Worm (Caenorhabditis elegans): ENCODE results near the gene fbxa-77.

fbxa-77 gene

ce11 chrIII:1249111-1249583 lies at the start of gene fbxa-77, which contains the start of gene fbxa-76:
TSS of gene fbxa-77 (plus strand) at chrIII:1249475.
TSS of gene fbxa-76 (minus strand) at chrIII:1249161.
- TF ChIP-seq egl-27 (tag; optimal IDR thresholded peaks at IDR 0.05) = no peak
- no peak for TF ChIP-seq lsy-12 (tag; optimal IDR thresholded peaks at IDR 0.05)
- no peak for TF ChIP-seq ceh-16 (tag; optimal IDR thresholded peaks at IDR 0.05)
- TF ChIP-seq snpc-4 (tag; optimal IDR thresholded peaks at IDR 0.05) = no peak
- no peak for TF ChIP-seq nhr-28 (tag; optimal IDR thresholded peaks at IDR 0.05)
- no peak for TF ChIP-seq nhr-77 (tag; optimal IDR thresholded peaks at IDR 0.05)
- TF ChIP-seq pqm-1 (tag; optimal IDR thresholded peaks at IDR 0.05) = peak; percentile 54
- TF ChIP-seq ceh-9 (tag; optimal IDR thresholded peaks at IDR 0.05) = no peak
- peak; percentile 62 for TF ChIP-seq hmg-11 (tag; optimal IDR thresholded peaks at IDR 0.05)
- TF ChIP-seq sea-2 (GFP tag; optimal IDR thresholded peaks at IDR 0.05) = no peak
- no peak for TF ChIP-seq daf-12 (tag; optimal IDR thresholded peaks at IDR 0.05)
- TF ChIP-seq nhr-11 (tag; optimal IDR thresholded peaks at IDR 0.05) = no peak
- no peak for TF ChIP-seq nhr-23 (tag; optimal IDR thresholded peaks at IDR 0.05)
- no peak for TF ChIP-seq egl-5 (tag; optimal IDR thresholded peaks at IDR 0.05)
- TF ChIP-seq lin-39 (tag; optimal IDR thresholded peaks at IDR 0.05) = peak; percentile 3
- no peak for TF ChIP-seq nhr-43 (tag; optimal IDR thresholded peaks at IDR 0.05; ENCODE audit: poor library complexity, severe bottlenecking)
- TF ChIP-seq mdl-1 (tag; optimal IDR thresholded peaks at IDR 0.05) = no peak
- no peak for TF ChIP-seq nhr-12 (tag; optimal IDR thresholded peaks at IDR 0.05)
- no peak for TF ChIP-seq nhr-67 (tag; optimal IDR thresholded peaks at IDR 0.05)
- TF ChIP-seq nhr-25 (tag; optimal IDR thresholded peaks at IDR 0.05) = no peak
- TF ChIP-seq R02D3.7 (tag; optimal IDR thresholded peaks at IDR 0.05) = no peak
- peak; percentile 48 for TF ChIP-seq nfya-1 (tag; optimal IDR thresholded peaks at IDR 0.05; ENCODE audit: insufficient read depth)
- no peak for TF ChIP-seq unc-62 (GFP tag; optimal IDR thresholded peaks at IDR 0.05)
- TF ChIP-seq pha-4 (tag; optimal IDR thresholded peaks at IDR 0.05) = peak; percentile 85
- TF ChIP-seq elt-2 (tag; optimal IDR thresholded peaks at IDR 0.05) = peak; percentile 78
- no peak for TF ChIP-seq elt-3 (tag; optimal IDR thresholded peaks at IDR 0.05)
- no peak for TF ChIP-seq ceh-28 (tag; optimal IDR thresholded peaks at IDR 0.05)
- no peak for TF ChIP-seq ceh-82 (tag; optimal IDR thresholded peaks at IDR 0.05)
- TF ChIP-seq lin-15B (tag; optimal IDR thresholded peaks at IDR 0.05) = peak; percentile 25
- TF ChIP-seq skn-1 (tag; optimal IDR thresholded peaks at IDR 0.05) = peak; percentile 37
- TF ChIP-seq aly-2 (tag; optimal IDR thresholded peaks at IDR 0.05) = no peak

ce11 chrIII:1201958-1202596 lies 47.2 kb upstream of the fbxa-77 start, which contains the start of the genes mrpl-45 and Y119D3B.12:
TSS of gene mrpl-45 (minus strand) at chrIII:1202008.
TSS of gene Y119D3B.12 (plus strand) at chrIII:1202546.
- TF ChIP-seq eor-1 (tag; optimal IDR thresholded peaks at IDR 0.05) (no peak), nhr-43 (tag; optimal IDR thresholded peaks at IDR 0.05; ENCODE audit: poor library complexity, severe bottlenecking) (peak; percentile 42), nhr-237 (tag; optimal IDR thresholded peaks at IDR 0.05) (no peak), hmg-11 (tag; optimal IDR thresholded peaks at IDR 0.05) (peak; percentile 61), egl-27 (tag; optimal IDR thresholded peaks at IDR 0.05) (no peak), unc-62 (GFP tag; optimal IDR thresholded peaks at IDR 0.05) (no peak), pha-4 (tag; optimal IDR thresholded peaks at IDR 0.05) (peak; percentile 91), jun-1 (tag; optimal IDR thresholded peaks at IDR 0.05) (peak; percentile 29), unc-39 (tag; optimal IDR thresholded peaks at IDR 0.05) (no peak), fos-1 (tag; optimal IDR thresholded peaks at IDR 0.05) (no peak), nhr-77 (tag; optimal IDR thresholded peaks at IDR 0.05) (peak; percentile 23), snpc-4 (tag; optimal IDR thresholded peaks at IDR 0.05) (peak; percentile 74), nfya-1 (tag; optimal IDR thresholded peaks at IDR 0.05; ENCODE audit: insufficient read depth) (peak; percentile 85), lin-15B (tag; optimal IDR thresholded peaks at IDR 0.05) (peak; percentile 95), ama-1 (optimal IDR thresholded peaks at IDR 0.05) (peak; percentile 54), fkh-10 (GFP tag; optimal IDR thresholded peaks at IDR 0.05) (peak; percentile 64), ceh-16 (tag; optimal IDR thresholded peaks at IDR 0.05) (no peak), mdl-1 (tag; optimal IDR thresholded peaks at IDR 0.05) (no peak), nhr-25 (tag; optimal IDR thresholded peaks at IDR 0.05) (peak; percentile 53), ceh-82 (tag; optimal IDR thresholded peaks at IDR 0.05) (peak; percentile 2), egl-5 (tag; optimal IDR thresholded peaks at IDR 0.05) (peak; percentile 97), sea-2 (GFP tag; optimal IDR thresholded peaks at IDR 0.05) (no peak), lsy-12 (tag; optimal IDR thresholded peaks at IDR 0.05) (no peak), zag-1 (tag; optimal IDR thresholded peaks at IDR 0.05) (no peak), nhr-11 (tag; optimal IDR thresholded peaks at IDR 0.05) (no peak), daf-12 (tag; optimal IDR thresholded peaks at IDR 0.05) (no peak), ZK546.5 (tag; optimal IDR thresholded peaks at IDR 0.05) (no peak), R02D3.7 (tag; optimal IDR thresholded peaks at IDR 0.05) (peak; percentile 70), nhr-28 (tag; optimal IDR thresholded peaks at IDR 0.05) (no peak), ceh-28 (tag; optimal IDR thresholded peaks at IDR 0.05) (peak; percentile 68), pqm-1 (tag; optimal IDR thresholded peaks at IDR 0.05) (peak; percentile 22), elt-2 (tag; optimal IDR thresholded peaks at IDR 0.05) (peak; percentile 22), skn-1 (tag; optimal IDR thresholded peaks at IDR 0.05) (peak; percentile 90), nhr-67 (tag; optimal IDR thresholded peaks at IDR 0.05) (no peak), nhr-12 (tag; optimal IDR thresholded peaks at IDR 0.05) (no peak), lin-39 (tag; optimal IDR thresholded peaks at IDR 0.05) (peak; percentile 73), nhr-23 (tag; optimal IDR thresholded peaks at IDR 0.05) (peak; percentile 67), elt-1 (tag; optimal IDR thresholded peaks at IDR 0.05) (peak; percentile 59), tbx-2 (tag; optimal IDR thresholded peaks at IDR 0.05) (peak; percentile 39)

Data from whole organism, L3 larva.